Fruit fly (Drosophila melanogaster) S2 (cell line): Measurements from ENCODE around the gene CG31717.

Experiments used
- CG8478 ChIP-seq: fragments of >200 bp; optimal IDR thresholded peaks from 2 replicates; lab custom pipeline; 2018
- CTCF ChIP-seq, 2 experiments: fragments of >200 bp; optimal IDR thresholded peaks; 2 replicates each; lab custom pipeline; 2018

DNA sequence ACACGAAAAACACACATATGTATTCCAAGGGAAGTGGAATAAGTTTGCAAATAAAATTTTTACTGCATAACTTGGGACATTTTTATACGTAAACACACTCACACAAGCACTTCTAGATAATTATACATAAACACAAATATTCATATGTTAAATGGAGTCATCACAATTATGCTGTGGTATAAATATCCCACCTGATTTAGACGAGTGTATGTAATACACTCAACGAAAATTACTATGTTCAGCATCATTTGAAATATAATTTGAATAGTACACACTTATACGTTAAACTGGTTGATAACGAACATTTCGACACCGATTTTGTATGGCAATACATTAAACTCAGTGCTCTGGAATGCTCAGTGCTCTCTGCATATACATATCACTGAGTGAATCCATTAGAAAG lies 19.4 kb upstream of the CG31717 start:
- TF ChIP-seq CG8478 (lab: Kevin White, UChicago) (no peak), CTCF (optimal IDR thresholded peaks at IDR 0.05; lab: Kevin White, UChicago) (no peak)
